Fruit fly (Drosophila melanogaster) whole organism, adult: ENCODE data around the gene CG16758.

Source experiments
- CG11617 ChIP-seq: fragments of 200-800 bp; sonication (Bioruptor generic); optimal IDR thresholded peaks from 2 replicates; lab custom pipeline; 2017; ENCODE audit warnings: mild to moderate bottlenecking, missing biosample characterization, missing genetic modification reagents, missing genetic modification characterization
- CG12768 ChIP-seq: fragments of 200-800 bp; sonication (Bioruptor generic); optimal IDR thresholded peaks from 2 replicates; lab custom pipeline; 2017; ENCODE audit warnings: missing biosample characterization, missing genetic modification characterization, mild to moderate bottlenecking, moderate library complexity, missing genetic modification reagents
- CG1620 ChIP-seq: fragments of 200-800 bp; sonication (Bioruptor generic); optimal IDR thresholded peaks from 2 replicates; lab custom pipeline; 2016; ENCODE audit warnings: missing biosample characterization, missing genetic modification characterization
- CG33017 ChIP-seq: fragments of 200-800 bp; sonication (Bioruptor generic); optimal IDR thresholded peaks from 2 replicates; lab custom pipeline; 2018; ENCODE audit warnings: missing biosample characterization, mild to moderate bottlenecking, missing genetic modification characterization, moderate library complexity
- CG5204 ChIP-seq: fragments of 200-800 bp; sonication (Bioruptor generic); optimal IDR thresholded peaks from 2 replicates; lab custom pipeline; 2016; ENCODE audit warnings: missing biosample characterization, missing genetic modification characterization
- CG7045 ChIP-seq: fragments of 200-800 bp; sonication (Bioruptor generic); optimal IDR thresholded peaks from 2 replicates; lab custom pipeline; 2017; ENCODE audit warnings: missing biosample characterization, mild to moderate bottlenecking, missing genetic modification characterization
- Clk ChIP-seq: fragments of 200-800 bp; sonication (Bioruptor generic); optimal IDR thresholded peaks from 2 replicates; lab custom pipeline; 2017; ENCODE audit warnings: missing biosample characterization, missing genetic modification characterization
- Hr96 ChIP-seq: fragments of 200-800 bp; sonication (Bioruptor generic); optimal IDR thresholded peaks from 2 replicates; lab custom pipeline; 2016; ENCODE audit warnings: missing biosample characterization, missing genetic modification characterization
- Mnt ChIP-seq: fragments of 200-800 bp; sonication (Bioruptor generic); optimal IDR thresholded peaks from 2 replicates; lab custom pipeline; 2016; ENCODE audit warnings: missing biosample characterization, mild to moderate bottlenecking, missing genetic modification characterization
- bab1 ChIP-seq: fragments of 200-800 bp; sonication (Bioruptor generic); optimal IDR thresholded peaks from 3 replicates; lab custom pipeline; 2019; ENCODE audit warnings: missing biosample characterization, mild to moderate bottlenecking, missing genetic modification characterization, moderate library complexity
- ovo ChIP-seq: fragments of 200-800 bp; sonication (Bioruptor generic); optimal IDR thresholded peaks from 2 replicates; lab custom pipeline; 2016; ENCODE audit warnings: missing biosample characterization, missing genetic modification characterization

DNA sequence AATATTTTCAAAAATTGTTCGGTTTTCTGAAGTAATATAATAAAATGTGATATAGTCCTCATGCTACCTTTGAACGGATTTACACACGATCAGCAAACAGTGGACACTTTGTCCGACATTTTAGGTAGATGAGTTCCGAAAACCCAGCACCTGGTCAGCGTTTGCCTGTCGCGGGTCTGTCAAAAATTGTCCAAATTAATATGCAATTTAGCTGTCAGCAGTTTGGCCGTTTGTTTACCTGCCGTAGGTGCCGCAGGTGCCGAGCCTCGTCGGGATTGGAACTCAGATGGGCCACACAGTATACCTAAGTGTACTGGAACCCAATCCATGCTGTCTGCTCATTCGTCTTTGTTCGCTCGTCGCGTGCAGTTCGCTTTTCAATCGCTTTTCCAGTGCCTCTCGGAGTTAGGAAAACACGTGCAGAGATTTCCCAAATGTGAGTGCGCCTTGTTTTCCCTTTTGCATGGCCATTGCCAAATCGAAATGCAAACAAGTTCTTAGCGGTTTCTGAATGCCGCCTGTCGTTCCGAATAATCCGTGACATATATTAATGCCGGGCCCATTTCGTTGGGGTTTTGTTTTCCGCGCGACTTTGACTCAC, 20.4 kb downstream of the CG16758 start:
- TF ChIP-seq ovo, result no peak
- TF ChIP-seq CG5204 (GFP tag; lab: Kevin White, UChicago), result no peak
- TF ChIP-seq Mnt (GFP tag; lab: Kevin White, UChicago), result no peak
- TF ChIP-seq CG11617 (GFP tag; lab: Kevin White, UChicago), result no peak
- TF ChIP-seq CG1620, result no peak
- no peak for TF ChIP-seq CG33017 (tag; lab: Kevin White, UChicago)
- TF ChIP-seq Clk, result no peak
- no peak for TF ChIP-seq CG12768 (GFP tag; lab: Kevin White, UChicago)
- no peak for TF ChIP-seq CG7045 (GFP tag; lab: Kevin White, UChicago)
- TF ChIP-seq Hr96 (GFP tag; lab: Kevin White, UChicago), result no peak
- no peak for TF ChIP-seq bab1 (GFP tag; lab: Kevin White, UChicago)
